Fruit fly (Drosophila melanogaster): Measurements from ENCODE around the gene CG7634.

- TF ChIP-seq cyc (GFP tag; optimal IDR thresholded peaks at IDR 0.05) (no peak), dac (GFP tag; optimal IDR thresholded peaks at IDR 0.05) (no peak)
Measured at dm6 chr3L:21568254-21568653, 3.0 kb downstream of the CG7634 start.

Data from whole organism, prepupa.